Worm (Caenorhabditis elegans) whole organism, mixed stage, embryonic: Measurements from ENCODE around the gene T07D1.3.

ENCODE experiments used
- blmp-1 ChIP-seq: fragments of 150-350 bp; optimal IDR thresholded peaks from 2 replicates; lab custom pipeline; 2014; ENCODE audit warnings: missing biosample characterization, missing genetic modification characterization
- ceh-39 ChIP-seq: fragments of 150-350 bp; optimal IDR thresholded peaks from 2 replicates; lab custom pipeline; 2014; ENCODE audit warnings: missing biosample characterization, missing genetic modification characterization
- elt-3 ChIP-seq: fragments of 150-350 bp; optimal IDR thresholded peaks from 2 replicates; lab custom pipeline; 2014; ENCODE audit warnings: missing biosample characterization, missing genetic modification characterization
- hlh-1 ChIP-seq: fragments of 150-350 bp; optimal IDR thresholded peaks from 2 replicates; lab custom pipeline; 2014; ENCODE audit warnings: missing biosample characterization, missing genetic modification reagents, missing genetic modification characterization
- lin-32 ChIP-seq: fragments of 200-800 bp; sonication (Bioruptor generic); optimal IDR thresholded peaks from 2 replicates; lab custom pipeline; 2018; ENCODE audit warnings: mild to moderate bottlenecking, missing genetic modification characterization, missing compliant biosample characterization
- lsy-2 ChIP-seq: fragments of 150-350 bp; optimal IDR thresholded peaks from 2 replicates; lab custom pipeline; 2014; ENCODE audit warnings: missing biosample characterization, missing genetic modification characterization
- mab-5 ChIP-seq: fragments of 150-350 bp; optimal IDR thresholded peaks from 2 replicates; lab custom pipeline; 2014; ENCODE audit warnings: missing biosample characterization, missing genetic modification characterization
- mls-2 ChIP-seq: sonication (generic microtip); optimal IDR thresholded peaks from 2 replicates; lab custom pipeline; 2016; ENCODE audit warnings: mild to moderate bottlenecking, missing genetic modification characterization, moderate library complexity, missing compliant biosample characterization
- nhr-2 ChIP-seq: fragments of 150-350 bp; optimal IDR thresholded peaks from 2 replicates; lab custom pipeline; 2014; ENCODE audit warnings: missing biosample characterization, missing genetic modification characterization
- pha-4 ChIP-seq: fragments of 150-350 bp; optimal IDR thresholded peaks from 2 replicates; lab custom pipeline; 2018; ENCODE audit warnings: missing biosample characterization, missing genetic modification reagents, missing genetic modification characterization
- tbx-8 ChIP-seq: fragments of 200-800 bp; sonication (Bioruptor generic); optimal IDR thresholded peaks from 2 replicates; lab custom pipeline; 2018; ENCODE audit warnings: mild to moderate bottlenecking, missing genetic modification characterization, moderate library complexity, missing compliant biosample characterization
- unc-62 ChIP-seq: fragments of 150-350 bp; optimal IDR thresholded peaks from 2 replicates; lab custom pipeline; 2014; ENCODE audit warnings: missing biosample characterization, missing genetic modification reagents, missing genetic modification characterization
- zip-8 ChIP-seq: fragments of 150-350 bp; optimal IDR thresholded peaks from 2 replicates; lab custom pipeline; 2014; ENCODE audit warnings: missing biosample characterization, missing genetic modification characterization

T07D1.3 gene

ce11 chrX:2394983-2395382, 48.2 kb downstream of the T07D1.3 start, which contains the start of gene C43H6.6:
C43H6.6 (plus strand) TSS chrX:2395283.
- no peak for TF ChIP-seq mls-2 (tag; lab: Kevin White, UChicago)
- no peak for TF ChIP-seq unc-62 (GFP tag; lab: Kevin White, UChicago)
- no peak for TF ChIP-seq lsy-2 (tag; lab: Kevin White, UChicago)
- no peak for TF ChIP-seq tbx-8 (GFP tag; lab: Kevin White, UChicago)
- TF ChIP-seq elt-3 (tag; lab: Kevin White, UChicago): no peak
- TF ChIP-seq zip-8 (tag; lab: Kevin White, UChicago): no peak
- no peak for TF ChIP-seq nhr-2 (tag; lab: Kevin White, UChicago)
- TF ChIP-seq hlh-1 (tag; lab: Kevin White, UChicago): no peak
- TF ChIP-seq blmp-1: no peak
- no peak for TF ChIP-seq mab-5 (tag; lab: Kevin White, UChicago)
- TF ChIP-seq ceh-39: no peak
- TF ChIP-seq lin-32 (GFP tag; lab: Kevin White, UChicago): no peak
- no peak for TF ChIP-seq pha-4 (tag; lab: Kevin White, UChicago)
- TF ChIP-seq, all 35 proteins: peak for 0
